Fruit fly (Drosophila melanogaster): ENCODE results near the gene CG31664.

Gene CG31664

dm6 chr2L:1826400-1826799 is at the start of gene CG31664:
Gene CG31664, minus strand, starts transcription at chr2L:1826500.
- peak; percentile 11 for TF ChIP-seq noc (tag; optimal IDR thresholded peaks at IDR 0.05)

- TF ChIP-seq noc (tag; optimal IDR thresholded peaks at IDR 0.05) = no peak
These were observed 47.4 kb upstream of the CG31664 start for dm6 chr2L:1873609-1874096.

dm6 chr2L:1869503-1869902 is 43.2 kb upstream of the CG31664 start, which contains the start of gene CG7295:
Gene CG7295, plus strand, starts transcription at chr2L:1869803.
- no peak for TF ChIP-seq noc (tag; optimal IDR thresholded peaks at IDR 0.05)

- no peak for TF ChIP-seq noc (tag; optimal IDR thresholded peaks at IDR 0.05)
These were observed 35.7 kb upstream of the CG31664 start for dm6 chr2L:1861994-1862393.

- no peak for TF ChIP-seq noc (tag; optimal IDR thresholded peaks at IDR 0.05)
These were observed 12.7 kb upstream of the CG31664 start for dm6 chr2L:1839019-1839418.

dm6 chr2L:1837717-1838368 is 11.5 kb upstream of the CG31664 start:
- TF ChIP-seq noc (tag; optimal IDR thresholded peaks at IDR 0.05) = no peak

- no peak for TF ChIP-seq noc (tag; optimal IDR thresholded peaks at IDR 0.05)
These were observed 9.9 kb upstream of the CG31664 start, which contains the start of gene wry for dm6 chr2L:1836238-1836637. Gene wry, plus strand, starts transcription at chr2L:1836538.

- no peak for TF ChIP-seq noc (tag; optimal IDR thresholded peaks at IDR 0.05)
These were observed 6.2 kb upstream of the CG31664 start, which contains the start of gene c-cup for dm6 chr2L:1832465-1832864. Gene c-cup, minus strand, starts transcription at chr2L:1832565.

dm6 chr2L:1828282-1828681 is 2.0 kb upstream of the CG31664 start:
- TF ChIP-seq noc (tag; optimal IDR thresholded peaks at IDR 0.05) = no peak

dm6 chr2L:1823231-1823630 is 3.1 kb downstream of the CG31664 start, which contains the start of gene CG31933:
Gene CG31933, minus strand, starts transcription at chr2L:1823331.
- no peak for TF ChIP-seq noc (tag; optimal IDR thresholded peaks at IDR 0.05)

dm6 chr2L:1794817-1795216 is 31.5 kb downstream of the CG31664 start, which contains the start of gene Gr22a:
Gene Gr22a, minus strand, starts transcription at chr2L:1794917.
- TF ChIP-seq noc (tag; optimal IDR thresholded peaks at IDR 0.05) = no peak

- TF ChIP-seq noc (tag; optimal IDR thresholded peaks at IDR 0.05) = no peak
These were observed 33.1 kb downstream of the CG31664 start, which contains the start of gene Gr22b for dm6 chr2L:1793168-1793567. Gene Gr22b, minus strand, starts transcription at chr2L:1793268.

- TF ChIP-seq noc (tag; optimal IDR thresholded peaks at IDR 0.05) = no peak
These were observed 34.6 kb downstream of the CG31664 start, which contains the start of gene Gr22c for dm6 chr2L:1791723-1792122. Gene Gr22c, minus strand, starts transcription at chr2L:1791823.

- TF ChIP-seq noc (tag; optimal IDR thresholded peaks at IDR 0.05) = no peak
These were observed 36.0 kb downstream of the CG31664 start, which contains the start of gene Gr22d for dm6 chr2L:1790261-1790660. Gene Gr22d, minus strand, starts transcription at chr2L:1790361.

dm6 chr2L:1787929-1788328 is 38.4 kb downstream of the CG31664 start:
- TF ChIP-seq noc (tag; optimal IDR thresholded peaks at IDR 0.05) = no peak

dm6 chr2L:1783762-1784161 is 42.5 kb downstream of the CG31664 start, which contains the start of gene Gr22e:
Gene Gr22e, plus strand, starts transcription at chr2L:1784062.
- no peak for TF ChIP-seq noc (tag; optimal IDR thresholded peaks at IDR 0.05)
